Worm (Caenorhabditis elegans) whole organism, L4 larva: ENCODE measurements around the gene Y38F2AR.12.

ENCODE experiments used
- D1046.2 ChIP-seq: fragments of 200-800 bp; sonication (Bioruptor generic); IDR thresholded peaks from 2 replicates; pipeline ENCODE4 v1.3.6; 2022; ENCODE audit warnings: missing genetic modification characterization, missing compliant biosample characterization
- F44E2.7 ChIP-seq: fragments of 200-800 bp; sonication (Bioruptor generic); IDR thresholded peaks from 2 replicates; pipeline ENCODE4 v2.1.2; 2022; ENCODE audit warnings: missing genetic modification characterization, missing compliant biosample characterization
- Y105C5A.15 ChIP-seq: fragments of 200-800 bp; sonication (Bioruptor generic); IDR thresholded peaks from 2 replicates; pipeline ENCODE4 v1.3.6; 2022; ENCODE audit warnings: missing genetic modification characterization, missing compliant biosample characterization
- Y48G9A.11 ChIP-seq: fragments of 200-800 bp; sonication (Bioruptor generic); IDR thresholded peaks from 2 replicates; pipeline ENCODE4 v1.3.6; 2022; ENCODE audit warnings: missing genetic modification reagents, missing genetic modification characterization, missing compliant biosample characterization
- aly-2 ChIP-seq: sonication (generic microtip); optimal IDR thresholded peaks from 2 replicates; lab custom pipeline; 2018; ENCODE audit warnings: missing biosample characterization, missing genetic modification characterization
- attf-4 ChIP-seq: sonication (generic microtip); optimal IDR thresholded peaks from 3 replicates; lab custom pipeline; 2017; ENCODE audit warnings: missing biosample characterization, missing genetic modification characterization
- ceh-28 ChIP-seq: fragments of 150-350 bp; optimal IDR thresholded peaks from 2 replicates; lab custom pipeline; 2014; ENCODE audit warnings: missing biosample characterization, missing genetic modification reagents, missing genetic modification characterization
- ceh-62 ChIP-seq: sonication (generic microtip); optimal IDR thresholded peaks from 2 replicates; lab custom pipeline; 2017; ENCODE audit warnings: missing biosample characterization, missing genetic modification characterization
- ces-1 ChIP-seq: fragments of 150-350 bp; sonication (generic microtip); optimal IDR thresholded peaks from 4 replicates; lab custom pipeline; 2014; ENCODE audit warnings: missing biosample characterization, missing genetic modification reagents, missing genetic modification characterization
- daf-16 ChIP-seq, 3 experiments: sonication (generic microtip); optimal IDR thresholded peaks; 2 replicates each; lab custom pipeline; 2016 to 2017; ENCODE audit warnings: missing genetic modification characterization in 3 of 3, missing genetic modification reagents in 3 of 3, mild to moderate bottlenecking in 2 of 3, missing compliant biosample characterization in 2 of 3, missing biosample characterization in 1 of 3, moderate library complexity in 1 of 3
- daf-8 ChIP-seq: fragments of 200-800 bp; sonication (Bioruptor generic); IDR thresholded peaks from 2 replicates; pipeline ENCODE4 v1.3.6; 2022; ENCODE audit warnings: missing genetic modification characterization, missing compliant biosample characterization
- dmd-6 ChIP-seq: fragments of 200-800 bp; sonication (Bioruptor generic); IDR thresholded peaks from 2 replicates; pipeline ENCODE4 v1.3.6; 2022; ENCODE audit warnings: missing genetic modification reagents, missing genetic modification characterization, missing compliant biosample characterization
- dmd-9 ChIP-seq: fragments of 200-800 bp; sonication (Bioruptor generic); IDR thresholded peaks from 2 replicates; pipeline ENCODE4 v1.3.6; 2022; ENCODE audit warnings: missing genetic modification reagents, missing genetic modification characterization, missing compliant biosample characterization
- dpl-1 ChIP-seq: fragments of 150-350 bp; optimal IDR thresholded peaks from 2 replicates; lab custom pipeline; 2014; ENCODE audit warnings: missing biosample characterization, missing genetic modification reagents, missing genetic modification characterization
- egl-27 ChIP-seq: sonication (generic microtip); optimal IDR thresholded peaks from 3 replicates; lab custom pipeline; 2017; ENCODE audit warnings: missing biosample characterization, missing genetic modification reagents, missing genetic modification characterization
- egl-43 ChIP-seq: fragments of 200-800 bp; sonication (Bioruptor generic); IDR thresholded peaks from 2 replicates; pipeline ENCODE4 v1.3.6; 2022; ENCODE audit warnings: missing genetic modification reagents, missing genetic modification characterization, missing compliant biosample characterization
- gei-8 ChIP-seq: fragments of 200-800 bp; sonication (Bioruptor generic); optimal IDR thresholded peaks from 2 replicates; lab custom pipeline; 2018; ENCODE audit warnings: mild to moderate bottlenecking, missing genetic modification characterization, missing compliant biosample characterization
- hif-1 ChIP-seq, 2 experiments: sonication (generic microtip); optimal IDR thresholded peaks; 2 replicates each; lab custom pipeline; 2016 to 2017; ENCODE audit warnings: missing compliant biosample characterization in 2 of 2, missing genetic modification characterization in 2 of 2, missing genetic modification reagents in 2 of 2, missing genotype in 2 of 2, mild to moderate bottlenecking in 1 of 2
- hlh-11 ChIP-seq: fragments of 200-800 bp; sonication (Bioruptor generic); optimal IDR thresholded peaks from 2 replicates; lab custom pipeline; 2018; ENCODE audit warnings: mild to moderate bottlenecking, missing genetic modification characterization, missing compliant biosample characterization
- hlh-30 ChIP-seq: sonication (generic microtip); optimal IDR thresholded peaks from 2 replicates; lab custom pipeline; 2017; ENCODE audit warnings: antibody characterized with exemption, mild to moderate bottlenecking, missing genetic modification characterization, missing compliant biosample characterization; ENCODE audit not compliant: insufficient read depth
- lin-13 ChIP-seq: fragments of 150-350 bp; optimal IDR thresholded peaks from 2 replicates; lab custom pipeline; 2014; ENCODE audit warnings: missing biosample characterization, missing genetic modification reagents, missing genetic modification characterization
- lin-15B ChIP-seq: fragments of 150-350 bp; sonication (generic microtip); optimal IDR thresholded peaks from 3 replicates; lab custom pipeline; 2014; ENCODE audit warnings: missing biosample characterization, missing genetic modification characterization
- lin-29 ChIP-seq: fragments of 200-800 bp; sonication (Bioruptor generic); IDR thresholded peaks from 2 replicates; pipeline ENCODE4 v1.3.6; 2022; ENCODE audit warnings: missing genetic modification reagents, missing genetic modification characterization, missing compliant biosample characterization
- lir-3 ChIP-seq: sonication (generic microtip); optimal IDR thresholded peaks from 2 replicates; lab custom pipeline; 2016; ENCODE audit warnings: mild to moderate bottlenecking, missing genetic modification characterization, missing compliant biosample characterization
- lsy-2 ChIP-seq, 2 experiments: fragments of 150-350 bp in 1 of 2; sonication (generic microtip) in 1 of 2; optimal IDR thresholded peaks; 2 replicates each; lab custom pipeline; 2014 to 2017; ENCODE audit warnings: missing biosample characterization in 2 of 2, missing genetic modification characterization in 2 of 2
- mep-1 ChIP-seq: fragments of 150-350 bp; sonication (generic microtip); optimal IDR thresholded peaks from 3 replicates; lab custom pipeline; 2014; ENCODE audit warnings: missing biosample characterization, missing genetic modification characterization
- nhr-10 ChIP-seq: fragments of 150-350 bp; optimal IDR thresholded peaks from 2 replicates; lab custom pipeline; 2014; ENCODE audit warnings: missing biosample characterization, missing genetic modification characterization
- nhr-102 ChIP-seq: sonication (generic microtip); optimal IDR thresholded peaks from 2 replicates; lab custom pipeline; 2016; ENCODE audit warnings: mild to moderate bottlenecking, missing genetic modification characterization, moderate library complexity, missing compliant biosample characterization
- nhr-237 ChIP-seq: sonication (generic microtip); optimal IDR thresholded peaks from 2 replicates; lab custom pipeline; 2017; ENCODE audit warnings: missing biosample characterization, missing genetic modification characterization
- nhr-25 ChIP-seq: sonication (generic microtip); optimal IDR thresholded peaks from 2 replicates; lab custom pipeline; 2017; ENCODE audit warnings: missing genetic modification characterization, mild to moderate bottlenecking, missing compliant biosample characterization, antibody characterized with exemption, moderate library complexity, borderline replicate concordance; ENCODE audit not compliant: insufficient read depth
- nhr-42 ChIP-seq: fragments of 200-800 bp; sonication (Bioruptor generic); IDR thresholded peaks from 2 replicates; pipeline ENCODE4 v1.3.6; 2022; ENCODE audit warnings: missing genetic modification characterization, missing compliant biosample characterization
- nhr-48 ChIP-seq: sonication (generic microtip); optimal IDR thresholded peaks from 2 replicates; lab custom pipeline; 2016; ENCODE audit warnings: mild to moderate bottlenecking, missing genetic modification characterization, missing compliant biosample characterization
- nhr-76 ChIP-seq: fragments of 150-350 bp; optimal IDR thresholded peaks from 2 replicates; lab custom pipeline; 2014; ENCODE audit warnings: missing biosample characterization, missing genetic modification characterization
- pqm-1 ChIP-seq: sonication (generic microtip); optimal IDR thresholded peaks from 2 replicates; lab custom pipeline; 2017; ENCODE audit warnings: missing biosample characterization, missing genetic modification characterization
- saeg-2 ChIP-seq: fragments of 200-800 bp; sonication (Bioruptor generic); IDR thresholded peaks from 2 replicates; pipeline ENCODE4 v1.3.6; 2022; ENCODE audit warnings: missing genetic modification reagents, missing genetic modification characterization, missing compliant biosample characterization
- sdz-12 ChIP-seq: fragments of 200-800 bp; sonication (Bioruptor generic); optimal IDR thresholded peaks from 2 replicates; lab custom pipeline; 2018; ENCODE audit warnings: mild to moderate bottlenecking, missing genetic modification characterization, missing compliant biosample characterization
- set-16 ChIP-seq: fragments of 200-800 bp; sonication (Bioruptor generic); IDR thresholded peaks from 2 replicates; pipeline ENCODE4 v1.3.6; 2022; ENCODE audit warnings: missing genetic modification reagents, missing genetic modification characterization, missing compliant biosample characterization
- snpc-4 ChIP-seq: fragments of 150-350 bp; optimal IDR thresholded peaks from 2 replicates; lab custom pipeline; 2014; ENCODE audit warnings: missing biosample characterization, missing genetic modification characterization
- spr-3 ChIP-seq: fragments of 200-800 bp; sonication (Bioruptor generic); optimal IDR thresholded peaks from 2 replicates; lab custom pipeline; 2018; ENCODE audit warnings: mild to moderate bottlenecking, missing genetic modification characterization, missing compliant biosample characterization
- tra-1 ChIP-seq: fragments of 200-800 bp; sonication (Bioruptor generic); IDR thresholded peaks from 2 replicates; pipeline ENCODE4 v1.3.6; 2022; ENCODE audit warnings: missing genetic modification reagents, missing genetic modification characterization, missing compliant biosample characterization
- unc-130 ChIP-seq: sonication (generic microtip); optimal IDR thresholded peaks from 2 replicates; lab custom pipeline; 2016; ENCODE audit warnings: missing genetic modification reagents, missing genetic modification characterization, missing compliant biosample characterization
- unc-62 ChIP-seq, 3 experiments: fragments of 150-350 bp in 1 of 3; sonication (generic microtip); optimal IDR thresholded peaks in 2 of 3; peaks in 1 of 3; 1 replicate in 1 of 3; 2 replicates in 2 of 3; lab custom pipeline; 2014 to 2017; ENCODE audit warnings: missing biosample characterization in 3 of 3, missing genetic modification characterization in 3 of 3, missing genetic modification reagents in 3 of 3, missing genotype in 1 of 3
- vab-7 ChIP-seq: fragments of 200-800 bp; sonication (Bioruptor generic); IDR thresholded peaks from 2 replicates; pipeline ENCODE4 v1.3.6; 2022; ENCODE audit warnings: missing genetic modification reagents, missing genetic modification characterization, missing compliant biosample characterization
- zfp-2 ChIP-seq: sonication (generic microtip); optimal IDR thresholded peaks from 2 replicates; lab custom pipeline; 2016; ENCODE audit warnings: mild to moderate bottlenecking, missing genetic modification characterization, missing compliant biosample characterization
- ztf-7 ChIP-seq: fragments of 150-350 bp; optimal IDR thresholded peaks from 2 replicates; lab custom pipeline; 2014; ENCODE audit warnings: missing biosample characterization, missing genetic modification characterization

The Y38F2AR.12 gene

DNA sequence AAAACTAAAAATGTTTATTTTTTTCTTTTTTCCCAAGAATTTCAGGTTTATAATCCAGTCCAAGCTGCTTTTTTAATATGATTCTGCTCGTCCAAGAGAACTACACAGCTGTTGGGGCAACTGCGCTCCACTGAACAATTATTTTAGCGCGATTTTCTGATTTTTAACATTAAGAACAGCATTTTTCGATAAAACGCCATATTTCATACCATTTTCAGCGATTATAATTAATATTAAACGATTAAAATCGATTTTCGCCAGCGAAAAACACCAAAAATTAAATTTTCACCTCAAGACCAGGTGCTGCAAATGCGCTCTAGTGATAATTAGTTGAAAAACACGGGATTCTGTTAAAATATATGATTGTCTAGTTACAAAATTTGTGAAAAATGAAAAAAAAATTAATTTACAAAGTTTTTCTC is 22.0 kb downstream of the Y38F2AR.12 start (continued):
- TF ChIP-seq hif-1 (tag; optimal IDR thresholded peaks at IDR 0.05; lab: Kevin White, UChicago) (no peak), sdz-12 (GFP tag; lab: Kevin White, UChicago) (peak; percentile 58), D1046.2 (GFP tag; lab: Robert Waterston, UW) (0 out of 2 replicates have a peak, but pooled peaks have one; percentile 69), lsy-2 (tag; optimal IDR thresholded peaks at IDR 0.05; lab: Kevin White, UChicago) (peak; percentile 26 to 69), dpl-1 (GFP tag; lab: Kevin White, UChicago) (peak; percentile 36), nhr-48 (tag; lab: Kevin White, UChicago) (no peak), zfp-2 (tag; lab: Kevin White, UChicago) (no peak), saeg-2 (GFP tag; lab: Robert Waterston, UW) (no peak), ces-1 (GFP tag; lab: Kevin White, UChicago) (no peak), ceh-28 (no peak), mep-1 (tag; lab: Kevin White, UChicago) (peak; percentile 72), egl-43 (no peak), unc-62 (GFP tag; optimal IDR thresholded peaks at IDR 0.05 in 1 of 2; lab: Kevin White, UChicago) (peak in 1 of 2 experiments; percentile 69), unc-62 (tag; optimal IDR thresholded peaks at IDR 0.05; lab: Kevin White, UChicago) (no peak), aly-2 (no peak), pqm-1 (peak; percentile 7), snpc-4 (no peak), lin-29 (peak; percentile 31; the same call in 1 of the 2 replicates), attf-4 (tag; lab: Kevin White, UChicago) (no peak), lir-3 (tag; lab: Kevin White, UChicago) (no peak), dmd-6 (GFP tag; lab: Robert Waterston, UW) (peak; percentile 18; the same call in 1 of the 2 replicates), ceh-62 (tag; lab: Kevin White, UChicago) (no peak), Y105C5A.15 (GFP tag; lab: Robert Waterston, UW) (no peak)

DNA sequence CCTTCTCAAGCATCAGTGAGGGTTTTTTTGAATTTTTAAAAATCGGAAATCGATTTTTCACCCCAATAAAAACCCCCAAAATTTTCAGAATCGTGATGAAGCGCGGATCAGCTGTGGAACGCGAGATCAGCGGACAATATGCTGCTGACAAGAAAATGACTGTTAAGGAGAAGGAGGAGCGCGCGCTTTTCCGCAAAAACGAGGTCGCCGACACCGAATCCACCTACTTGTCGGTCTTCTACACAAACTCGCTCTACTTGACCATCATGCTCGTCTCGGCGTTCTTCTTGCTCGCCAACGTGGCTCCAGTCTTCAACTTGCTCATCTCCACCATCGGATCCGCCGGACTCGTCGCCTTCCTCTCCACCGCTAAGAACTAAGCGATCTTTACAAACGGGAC is 22.5 kb downstream of the Y38F2AR.12 start:
- TF ChIP-seq set-16, result peak; percentile 38
- 0 out of 2 replicates have a peak, but pooled peaks have one; percentile 4 for TF ChIP-seq tra-1 (GFP tag; lab: Robert Waterston, UW)
- peak in 1 of 2 experiments; percentile 51 for TF ChIP-seq unc-62 (GFP tag; optimal IDR thresholded peaks at IDR 0.05 in 1 of 2; lab: Kevin White, UChicago)
- TF ChIP-seq unc-62 (tag; optimal IDR thresholded peaks at IDR 0.05; lab: Kevin White, UChicago), result no peak
- TF ChIP-seq gei-8 (GFP tag; lab: Kevin White, UChicago), result no peak
- no peak for TF ChIP-seq lin-15B (tag; lab: Kevin White, UChicago)
- no peak for TF ChIP-seq hlh-11

DNA sequence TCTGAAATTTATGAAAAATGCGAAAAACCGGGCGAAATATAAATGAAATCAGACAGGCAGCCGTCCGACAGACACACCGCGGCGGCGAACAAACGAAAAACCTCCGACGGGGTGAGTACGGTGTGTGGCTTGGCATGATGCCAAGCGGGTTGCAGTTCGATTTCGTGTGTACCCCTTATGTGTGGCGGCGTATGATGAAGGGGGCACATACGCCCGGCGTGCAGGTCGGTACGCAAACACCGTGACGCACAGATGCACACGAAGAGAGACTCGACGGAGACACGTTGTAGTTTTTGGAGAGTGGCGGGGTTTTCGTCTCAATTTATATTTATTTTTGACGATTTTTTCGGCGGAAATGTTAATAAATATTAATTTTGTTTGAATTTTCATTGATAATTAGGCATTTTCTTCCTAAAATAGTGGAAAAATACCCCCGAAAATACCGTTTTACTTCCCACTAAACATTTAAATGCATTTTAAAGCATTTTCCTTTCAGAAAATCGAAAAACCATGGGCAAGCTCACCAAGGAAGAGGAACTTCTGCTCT is 23.2 kb downstream of the Y38F2AR.12 start, which contains the start of gene trap-3:
Gene trap-3 (plus strand): TSS at position 497 of the 547 bp plus-strand sequence.
- TF ChIP-seq egl-43 (peak; percentile 92), spr-3 (GFP tag; lab: Kevin White, UChicago) (peak; percentile 90), ztf-7 (tag; lab: Kevin White, UChicago) (peak; percentile 87), dmd-9 (peak; percentile 94), nhr-237 (tag; lab: Kevin White, UChicago) (peak; percentile 61), attf-4 (tag; lab: Kevin White, UChicago) (no peak), saeg-2 (GFP tag; lab: Robert Waterston, UW) (peak; percentile 86), vab-7 (GFP tag; lab: Robert Waterston, UW) (peak; percentile 75), nhr-76 (tag; lab: Kevin White, UChicago) (no peak), nhr-10 (tag; lab: Kevin White, UChicago) (peak; percentile 71), D1046.2 (GFP tag; lab: Robert Waterston, UW) (peak; percentile 95), pqm-1 (peak; percentile 1), Y48G9A.11 (GFP tag; lab: Robert Waterston, UW) (peak; percentile 87), nhr-102 (tag; lab: Kevin White, UChicago) (peak; percentile 96), daf-8 (peak; percentile 64; the same call in 1 of the 2 replicates), unc-130 (GFP tag; lab: Kevin White, UChicago) (peak; percentile 90), egl-27 (tag; lab: Kevin White, UChicago) (no peak), ces-1 (GFP tag; lab: Kevin White, UChicago) (no peak), hif-1 (tag; optimal IDR thresholded peaks at IDR 0.05; lab: Kevin White, UChicago) (peak; percentile 80 to 90), hlh-30 (peak; percentile 95), nhr-25 (tag; lab: Kevin White, UChicago) (peak; percentile 96), F44E2.7 (GFP tag; lab: Robert Waterston, UW) (no peak), daf-16 (GFP tag; optimal IDR thresholded peaks at IDR 0.05; lab: Kevin White, UChicago) (peak; percentile 72 to 88), daf-16 (tag; optimal IDR thresholded peaks at IDR 0.05; lab: Kevin White, UChicago) (peak; percentile 76), set-16 (peak; percentile 82), nhr-42 (peak; percentile 93), ceh-62 (tag; lab: Kevin White, UChicago) (no peak), lin-13 (GFP tag; lab: Kevin White, UChicago) (peak; percentile 98)
